Fruit fly (Drosophila melanogaster) whole organism, prepupa: ENCODE measurements around the gene mthl5.

Experiments used
- Blimp-1 ChIP-seq: fragments of 200-800 bp; sonication (Bioruptor generic); optimal IDR thresholded peaks from 3 replicates; lab custom pipeline; 2017; ENCODE audit warnings: missing biosample characterization, missing genetic modification characterization, mild to moderate bottlenecking, moderate library complexity, missing genetic modification reagents
- CG10631 ChIP-seq: fragments of 200-800 bp; sonication (Bioruptor generic); optimal IDR thresholded peaks from 2 replicates; lab custom pipeline; 2016; ENCODE audit warnings: missing biosample characterization, missing genetic modification characterization
- CG11294 ChIP-seq: fragments of 200-800 bp; sonication (Bioruptor generic); IDR thresholded peaks from 2 replicates; pipeline ENCODE4 v1.3.6; 2022; ENCODE audit warnings: missing biosample characterization, missing genetic modification characterization
- CG11762 ChIP-seq: fragments of 200-800 bp; sonication (Bioruptor generic); optimal IDR thresholded peaks from 3 replicates; lab custom pipeline; 2016; ENCODE audit warnings: missing biosample characterization, missing genetic modification characterization; ENCODE audit not compliant: insufficient read depth
- CG1621 ChIP-seq: fragments of 200-800 bp; sonication (Bioruptor generic); optimal IDR thresholded peaks from 3 replicates; lab custom pipeline; 2018; ENCODE audit warnings: missing biosample characterization, mild to moderate bottlenecking, missing genetic modification characterization
- CG3032 ChIP-seq: fragments of 200-800 bp; optimal IDR thresholded peaks from 2 replicates; lab custom pipeline; 2019; ENCODE audit warnings: missing biosample characterization, mild to moderate bottlenecking, missing genetic modification characterization, moderate library complexity
- CG31627 ChIP-seq: fragments of 200-800 bp; sonication (Bioruptor generic); optimal IDR thresholded peaks from 3 replicates; lab custom pipeline; 2016; ENCODE audit warnings: missing biosample characterization, missing genetic modification characterization
- CG32006 ChIP-seq: fragments of 200-800 bp; sonication (Bioruptor generic); optimal IDR thresholded peaks from 3 replicates; lab custom pipeline; 2017; ENCODE audit warnings: missing biosample characterization, mild to moderate bottlenecking, missing genetic modification characterization
- CG34406 ChIP-seq: fragments of 200-800 bp; sonication (Bioruptor generic); optimal IDR thresholded peaks from 3 replicates; lab custom pipeline; 2016; ENCODE audit warnings: missing biosample characterization, missing genetic modification characterization
- CG3919 ChIP-seq: fragments of 200-800 bp; sonication (Bioruptor generic); optimal IDR thresholded peaks from 3 replicates; lab custom pipeline; 2016; ENCODE audit warnings: missing biosample characterization, missing genetic modification characterization
- CG4318 ChIP-seq: fragments of 200-800 bp; sonication (Bioruptor generic); optimal IDR thresholded peaks from 3 replicates; lab custom pipeline; 2017; ENCODE audit warnings: missing biosample characterization, mild to moderate bottlenecking, missing genetic modification characterization
- CG6276 ChIP-seq: fragments of 200-800 bp; sonication (Bioruptor generic); optimal IDR thresholded peaks from 2 replicates; lab custom pipeline; 2017; ENCODE audit warnings: missing biosample characterization, mild to moderate bottlenecking, missing genetic modification characterization
- CG6792 ChIP-seq: fragments of 200-800 bp; sonication (Bioruptor generic); optimal IDR thresholded peaks from 3 replicates; lab custom pipeline; 2016; ENCODE audit warnings: missing biosample characterization, missing genetic modification characterization
- CG8119 ChIP-seq: fragments of 200-800 bp; sonication (Bioruptor generic); IDR thresholded peaks from 3 replicates; pipeline ENCODE4 v1.3.6; 2022; ENCODE audit warnings: missing biosample characterization, missing genetic modification characterization
- CG8319 ChIP-seq: fragments of 200-800 bp; sonication (Bioruptor generic); optimal IDR thresholded peaks from 3 replicates; lab custom pipeline; 2016; ENCODE audit warnings: missing biosample characterization, missing genetic modification characterization
- CG9139 ChIP-seq: fragments of 200-800 bp; sonication (Bioruptor generic); optimal IDR thresholded peaks from 3 replicates; lab custom pipeline; 2017; ENCODE audit warnings: missing biosample characterization, mild to moderate bottlenecking, missing genetic modification characterization
- Eip78C ChIP-seq: fragments of 200-800 bp; sonication (Bioruptor generic); peaks from one replicate; lab custom pipeline; 2016; ENCODE audit warnings: missing biosample characterization, missing genetic modification characterization
- Ets21C ChIP-seq: fragments of 200-800 bp; sonication (Bioruptor generic); optimal IDR thresholded peaks from 3 replicates; lab custom pipeline; 2016; ENCODE audit warnings: missing biosample characterization, missing genetic modification characterization
- Gug ChIP-seq: fragments of 200-800 bp; sonication (Bioruptor generic); IDR thresholded peaks from 2 replicates; pipeline ENCODE4 v1.3.6; 2022; ENCODE audit warnings: missing biosample characterization, missing genetic modification characterization
- Hr38 ChIP-seq: sonication (Bioruptor generic); optimal IDR thresholded peaks from 2 replicates; lab custom pipeline; 2016; ENCODE audit warnings: missing biosample characterization, missing genetic modification characterization
- Hr39 ChIP-seq: fragments of 200-800 bp; sonication (Bioruptor generic); optimal IDR thresholded peaks from 2 replicates; lab custom pipeline; 2016; ENCODE audit warnings: missing biosample characterization, missing genetic modification characterization
- Met ChIP-seq: fragments of 200-800 bp; sonication (Bioruptor generic); optimal IDR thresholded peaks from 3 replicates; lab custom pipeline; 2016; ENCODE audit warnings: missing biosample characterization, missing genetic modification characterization
- OdsH ChIP-seq: fragments of 200-800 bp; sonication (Bioruptor generic); optimal IDR thresholded peaks from 3 replicates; lab custom pipeline; 2016; ENCODE audit warnings: missing biosample characterization, missing genetic modification characterization
- Smox ChIP-seq: fragments of 200-800 bp; sonication (Bioruptor generic); optimal IDR thresholded peaks from 3 replicates; lab custom pipeline; 2016; ENCODE audit warnings: missing biosample characterization, missing genetic modification characterization
- Sox102F ChIP-seq: fragments of 200-800 bp; sonication (Bioruptor generic); optimal IDR thresholded peaks from 2 replicates; lab custom pipeline; 2016; ENCODE audit warnings: missing biosample characterization, mild to moderate bottlenecking, missing genetic modification characterization
- Sox14 ChIP-seq: fragments of 200-800 bp; sonication (Bioruptor generic); optimal IDR thresholded peaks from 3 replicates; lab custom pipeline; 2016; ENCODE audit warnings: missing biosample characterization, missing genetic modification characterization
- achi ChIP-seq: fragments of 200-800 bp; sonication (Bioruptor generic); optimal IDR thresholded peaks from 3 replicates; lab custom pipeline; 2016; ENCODE audit warnings: missing biosample characterization, missing genetic modification characterization
- dac ChIP-seq: fragments of 200-800 bp; sonication (Bioruptor generic); optimal IDR thresholded peaks from 2 replicates; lab custom pipeline; 2017; ENCODE audit warnings: missing biosample characterization, mild to moderate bottlenecking, missing genetic modification characterization
- dsx ChIP-seq: fragments of 200-800 bp; optimal IDR thresholded peaks from 3 replicates; lab custom pipeline; 2019; ENCODE audit warnings: missing biosample characterization, mild to moderate bottlenecking, missing genetic modification characterization, moderate library complexity; ENCODE audit not compliant: poor library complexity, severe bottlenecking
- eg ChIP-seq: fragments of 200-800 bp; sonication (Bioruptor generic); IDR thresholded peaks from 3 replicates; pipeline ENCODE4 v1.3.6; 2022; ENCODE audit warnings: missing biosample characterization, missing genetic modification characterization
- fd59A ChIP-seq: fragments of 200-800 bp; sonication (Bioruptor generic); optimal IDR thresholded peaks from 2 replicates; lab custom pipeline; 2017; ENCODE audit warnings: missing biosample characterization, mild to moderate bottlenecking, missing genetic modification characterization, missing genetic modification reagents
- fd85E ChIP-seq: fragments of 200-800 bp; sonication (Bioruptor generic); optimal IDR thresholded peaks from 3 replicates; lab custom pipeline; 2016; ENCODE audit warnings: missing biosample characterization, missing genetic modification characterization
- fkh ChIP-seq: fragments of 200-800 bp; sonication (Bioruptor generic); optimal IDR thresholded peaks from 3 replicates; lab custom pipeline; 2017; ENCODE audit warnings: missing biosample characterization, mild to moderate bottlenecking, missing genetic modification characterization, moderate library complexity
- lz ChIP-seq: fragments of 200-800 bp; sonication (Bioruptor generic); optimal IDR thresholded peaks from 3 replicates; lab custom pipeline; 2016; ENCODE audit warnings: missing biosample characterization, missing genetic modification characterization
- net ChIP-seq: fragments of 200-800 bp; sonication (Bioruptor generic); optimal IDR thresholded peaks from 3 replicates; lab custom pipeline; 2016; ENCODE audit warnings: missing biosample characterization, missing genetic modification characterization
- pdm3 ChIP-seq: fragments of 200-800 bp; sonication (Bioruptor generic); optimal IDR thresholded peaks from 3 replicates; lab custom pipeline; 2016; ENCODE audit warnings: missing biosample characterization, missing genetic modification characterization
- ss ChIP-seq, 2 experiments: fragments of 200-800 bp; sonication (Bioruptor generic); optimal IDR thresholded peaks; 2 replicates in 1 of 2; 3 replicates in 1 of 2; lab custom pipeline; 2017 to 2018; ENCODE audit warnings: mild to moderate bottlenecking in 2 of 2, missing biosample characterization in 2 of 2, missing genetic modification characterization in 2 of 2, moderate library complexity in 1 of 2
- svp ChIP-seq: fragments of 200-800 bp; sonication (Bioruptor generic); peaks from one replicate; lab custom pipeline; 2016; ENCODE audit warnings: missing biosample characterization, missing genetic modification characterization
- topi ChIP-seq: fragments of 200-800 bp; sonication (Bioruptor generic); optimal IDR thresholded peaks from 3 replicates; lab custom pipeline; 2016; ENCODE audit warnings: missing biosample characterization, missing genetic modification characterization
- vri ChIP-seq: fragments of 200-800 bp; sonication (Bioruptor generic); optimal IDR thresholded peaks from 3 replicates; lab custom pipeline; 2016; ENCODE audit warnings: missing biosample characterization, mild to moderate bottlenecking, missing genetic modification characterization

The mthl5 gene

DNA sequence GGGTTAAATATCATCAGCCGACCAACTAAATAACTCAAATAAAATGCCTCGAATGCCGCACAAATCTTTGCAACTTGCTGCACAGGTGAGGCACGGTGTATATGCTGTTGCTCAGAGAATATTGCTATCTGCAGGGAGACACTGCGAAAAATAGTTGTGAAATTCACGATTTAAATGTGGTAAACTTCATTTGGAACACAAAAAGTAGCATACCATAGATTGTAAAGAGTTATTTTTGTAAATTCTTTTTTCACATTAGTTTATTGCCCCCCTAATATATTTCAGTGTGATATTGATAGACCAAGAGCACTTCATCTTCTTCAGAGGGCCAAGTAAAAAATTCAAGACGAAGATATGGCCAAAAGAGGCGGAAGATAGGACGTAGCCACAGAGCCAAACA lies 33.6 kb upstream of the mthl5 start (continued):
- TF ChIP-seq fkh (GFP tag; lab: Kevin White, UChicago), result no peak
- TF ChIP-seq CG6792 (GFP tag; lab: Kevin White, UChicago), result peak; percentile 67
- TF ChIP-seq topi (GFP tag; lab: Kevin White, UChicago), result peak; percentile 65
- TF ChIP-seq fd85E (GFP tag; lab: Kevin White, UChicago), result no peak
- peak; percentile 63 for TF ChIP-seq CG4318 (GFP tag; lab: Kevin White, UChicago)
- TF ChIP-seq pdm3, result peak; percentile 78
- peak; percentile 64 for TF ChIP-seq dac (GFP tag; lab: Kevin White, UChicago)
- peak; percentile 84 for TF ChIP-seq fd59A (GFP tag; lab: Kevin White, UChicago)
- peak; percentile 49 for TF ChIP-seq Sox102F
- peak; percentile 88 for TF ChIP-seq CG10631 (GFP tag; lab: Kevin White, UChicago)
- peak; percentile 75 for TF ChIP-seq Gug (GFP tag; lab: Robert Waterston, UW)
- peak; percentile 60 for TF ChIP-seq CG9139 (GFP tag; lab: Kevin White, UChicago)
- peak; percentile 81 for TF ChIP-seq CG8119 (GFP tag; lab: Robert Waterston, UW)
- TF ChIP-seq CG3919 (GFP tag; lab: Kevin White, UChicago), result peak; percentile 86
- peak; percentile 88 for TF ChIP-seq dsx (GFP tag; lab: Kevin White, UChicago)
- TF ChIP-seq net (GFP tag; lab: Kevin White, UChicago), result peak; percentile 70
- TF ChIP-seq CG34406 (GFP tag; lab: Kevin White, UChicago), result peak; percentile 52
- TF ChIP-seq OdsH (GFP tag; lab: Kevin White, UChicago), result peak; percentile 80
- TF ChIP-seq svp (GFP tag; lab: Kevin White, UChicago), result peak; percentile 89
- TF ChIP-seq Smox (GFP tag; lab: Kevin White, UChicago), result peak; percentile 40
- TF ChIP-seq CG6276 (GFP tag; lab: Kevin White, UChicago), result peak; percentile 69
- peak; percentile 73 for TF ChIP-seq CG11762 (GFP tag; lab: Kevin White, UChicago)
- TF ChIP-seq eg (GFP tag; lab: Robert Waterston, UW), result peak; percentile 82
- TF ChIP-seq ss (GFP tag; optimal IDR thresholded peaks at IDR 0.05; lab: Kevin White, UChicago), result peak; percentile 83
- TF ChIP-seq achi (GFP tag; lab: Kevin White, UChicago), result peak; percentile 84
- peak; percentile 87 for TF ChIP-seq CG1621 (tag; lab: Kevin White, UChicago)

DNA sequence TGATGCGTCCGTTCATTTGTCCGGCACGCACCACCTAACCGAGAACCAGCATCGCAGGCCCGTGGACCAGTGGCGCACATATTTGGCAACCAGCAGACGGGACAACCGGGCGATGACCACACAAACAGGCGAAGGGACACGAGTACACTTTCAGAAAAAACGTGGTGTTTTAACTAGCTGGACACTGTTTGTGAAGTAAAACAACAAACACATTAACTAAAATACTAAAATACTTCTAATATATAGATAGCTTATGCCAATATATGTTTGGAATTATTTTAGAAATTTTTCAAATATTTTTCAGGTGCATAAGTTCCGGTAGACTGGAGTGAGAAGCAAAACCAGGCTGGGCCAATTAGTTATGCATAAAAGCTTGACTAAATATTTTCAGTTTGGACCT lies 15.9 kb upstream of the mthl5 start:
- TF ChIP-seq Met (GFP tag; lab: Kevin White, UChicago), result peak; percentile 44
- TF ChIP-seq CG8319 (GFP tag; lab: Kevin White, UChicago), result no peak
- TF ChIP-seq Sox102F, result peak; percentile 30
- TF ChIP-seq dsx (GFP tag; lab: Kevin White, UChicago), result no peak
- peak; percentile 13 for TF ChIP-seq topi (GFP tag; lab: Kevin White, UChicago)
- no peak for TF ChIP-seq fkh (GFP tag; lab: Kevin White, UChicago)
- peak; percentile 6 for TF ChIP-seq lz (GFP tag; lab: Kevin White, UChicago)
- no peak for TF ChIP-seq CG3032 (tag; lab: Kevin White, UChicago)
- TF ChIP-seq svp (GFP tag; lab: Kevin White, UChicago), result peak; percentile 49
- peak; percentile 28 for TF ChIP-seq CG31627 (GFP tag; lab: Kevin White, UChicago)
- TF ChIP-seq Hr38 (GFP tag; lab: Kevin White, UChicago), result no peak
- TF ChIP-seq Sox14 (GFP tag; lab: Kevin White, UChicago), result no peak
- TF ChIP-seq Hr39 (GFP tag; lab: Kevin White, UChicago), result peak; percentile 23

DNA sequence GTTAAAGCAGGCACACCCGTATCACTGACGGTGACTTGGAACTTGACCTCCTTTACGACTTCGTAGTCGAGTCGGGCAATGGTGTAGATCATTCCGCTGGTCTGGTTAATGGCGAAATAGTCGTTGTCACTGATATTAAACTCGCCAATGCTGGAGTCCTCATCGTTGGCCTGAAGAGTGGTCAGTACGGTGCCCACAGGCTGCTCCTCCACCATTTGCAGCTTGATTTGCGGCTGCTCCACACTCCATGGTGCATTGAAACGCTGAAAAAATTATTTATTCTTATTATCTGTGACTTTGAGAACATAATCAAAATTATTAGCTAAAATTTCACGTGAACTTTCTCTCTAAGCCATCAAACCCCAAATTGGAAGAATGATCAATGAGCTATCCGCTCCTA lies 10.3 kb upstream of the mthl5 start, which contains the start of gene CG34307:
TSS of gene CG34307 (plus strand) at position 301 of the 400 bp plus-strand sequence.
- TF ChIP-seq Blimp-1 (GFP tag; lab: Kevin White, UChicago), result no peak
- TF ChIP-seq svp (GFP tag; lab: Kevin White, UChicago), result peak; percentile 43

dm6 chr3R:11893197-11893596 lies 6.2 kb upstream of the mthl5 start, which contains the start of gene Dnali1:
Gene Dnali1 (minus strand): TSS chr3R:11893297.
- TF ChIP-seq lz (GFP tag; lab: Kevin White, UChicago) (no peak), pdm3 (no peak), CG34406 (GFP tag; lab: Kevin White, UChicago) (no peak), Sox14 (GFP tag; lab: Kevin White, UChicago) (no peak), CG32006 (GFP tag; lab: Kevin White, UChicago) (no peak), Hr38 (GFP tag; lab: Kevin White, UChicago) (no peak), Ets21C (GFP tag; lab: Kevin White, UChicago) (no peak), CG11294 (GFP tag; lab: Robert Waterston, UW) (no peak), Eip78C (GFP tag; lab: Kevin White, UChicago) (no peak), vri (GFP tag; lab: Kevin White, UChicago) (no peak), CG8319 (GFP tag; lab: Kevin White, UChicago) (no peak)
